Fruit fly (Drosophila melanogaster): ENCODE data around the gene CG33700.

- no peak for TF ChIP-seq gl (tag; optimal IDR thresholded peaks at IDR 0.05)
- TF ChIP-seq D1 (tag; optimal IDR thresholded peaks at IDR 0.05) = no peak
These were observed 19.7 kb downstream of the CG33700 start for dm6 chr3L:9505713-9506062.

All from whole organism, pupa.